Fruit fly (Drosophila melanogaster) whole organism: ENCODE measurements around the gene CG17746.

Source experiments
- CG8478 ChIP-seq: fragments of >200 bp; optimal IDR thresholded peaks from 2 replicates; lab custom pipeline; 2018; ENCODE audit warnings: inconsistent platforms
- Dll ChIP-seq: fragments of >200 bp; optimal IDR thresholded peaks from 2 replicates; lab custom pipeline; 2017
- EcR ChIP-seq, 2 experiments: fragments of >200 bp; optimal IDR thresholded peaks; 2 replicates each; lab custom pipeline; 2017; ENCODE audit warnings: missing biosample characterization in 2 of 2, missing genetic modification characterization in 2 of 2, missing genetic modification reagents in 2 of 2
- pan ChIP-seq: fragments of >200 bp; optimal IDR thresholded peaks from 2 replicates; lab custom pipeline; 2017
- psq ChIP-seq: fragments of >200 bp; optimal IDR thresholded peaks from 2 replicates; lab custom pipeline; 2017
- usp ChIP-seq: fragments of >200 bp; optimal IDR thresholded peaks from 2 replicates; lab custom pipeline; 2017; ENCODE audit warnings: missing biosample characterization, missing genetic modification characterization, mixed read lengths

Gene CG17746

dm6 chr3L:3239033-3239752 lies at the start of gene CG17746:
Gene CG17746, minus strand, starts transcription at chr3L:3239578.
- TF ChIP-seq Dll (lab: Kevin White, UChicago) = no peak
- no peak for TF ChIP-seq pan
- no peak for TF ChIP-seq psq (lab: Kevin White, UChicago)
- TF ChIP-seq usp (GFP tag; lab: Kevin White, UChicago) = no peak

- TF ChIP-seq psq (lab: Kevin White, UChicago) (no peak), EcR (GFP tag; optimal IDR thresholded peaks at IDR 0.05; lab: Kevin White, UChicago) (no peak), Dll (lab: Kevin White, UChicago) (no peak), usp (GFP tag; lab: Kevin White, UChicago) (no peak), pan (no peak)
Observed at dm6 chr3L:3288414-3288813, 49.0 kb upstream of the CG17746 start.

dm6 chr3L:3284900-3285299 lies 45.5 kb upstream of the CG17746 start:
- TF ChIP-seq psq (lab: Kevin White, UChicago) (no peak), EcR (GFP tag; optimal IDR thresholded peaks at IDR 0.05; lab: Kevin White, UChicago) (no peak), pan (no peak)

- TF ChIP-seq EcR (GFP tag; optimal IDR thresholded peaks at IDR 0.05; lab: Kevin White, UChicago) = no peak
- TF ChIP-seq usp (GFP tag; lab: Kevin White, UChicago) = no peak
Observed at dm6 chr3L:3283264-3283663, 43.9 kb upstream of the CG17746 start.

dm6 chr3L:3279930-3280329 lies 40.6 kb upstream of the CG17746 start, which contains the start of gene CG12017:
Gene CG12017, plus strand, starts transcription at chr3L:3280239.
- TF ChIP-seq EcR (GFP tag; optimal IDR thresholded peaks at IDR 0.05; lab: Kevin White, UChicago) (no peak), psq (lab: Kevin White, UChicago) (no peak), usp (GFP tag; lab: Kevin White, UChicago) (no peak), Dll (lab: Kevin White, UChicago) (no peak), pan (no peak), CG8478 (lab: Kevin White, UChicago) (no peak)

dm6 chr3L:3276930-3277329 lies 37.6 kb upstream of the CG17746 start:
- no peak for TF ChIP-seq pan
- TF ChIP-seq Dll (lab: Kevin White, UChicago) = no peak
- TF ChIP-seq EcR (GFP tag; optimal IDR thresholded peaks at IDR 0.05; lab: Kevin White, UChicago) = no peak
- TF ChIP-seq psq (lab: Kevin White, UChicago) = no peak
- no peak for TF ChIP-seq usp (GFP tag; lab: Kevin White, UChicago)
- TF ChIP-seq CG8478 (lab: Kevin White, UChicago) = no peak

- TF ChIP-seq psq (lab: Kevin White, UChicago) = no peak
- TF ChIP-seq usp (GFP tag; lab: Kevin White, UChicago) = no peak
- no peak for TF ChIP-seq pan
- no peak for TF ChIP-seq Dll (lab: Kevin White, UChicago)
- TF ChIP-seq CG8478 (lab: Kevin White, UChicago) = no peak
- no peak for TF ChIP-seq EcR (GFP tag; optimal IDR thresholded peaks at IDR 0.05; lab: Kevin White, UChicago)
Observed at dm6 chr3L:3274463-3275177, 35.2 kb upstream of the CG17746 start.

- no peak for TF ChIP-seq Dll (lab: Kevin White, UChicago)
- TF ChIP-seq EcR (GFP tag; optimal IDR thresholded peaks at IDR 0.05; lab: Kevin White, UChicago) = no peak
- no peak for TF ChIP-seq pan
- TF ChIP-seq usp (GFP tag; lab: Kevin White, UChicago) = no peak
- no peak for TF ChIP-seq psq (lab: Kevin White, UChicago)
- TF ChIP-seq CG8478 (lab: Kevin White, UChicago) = no peak
Observed at dm6 chr3L:3270736-3271135, 31.4 kb upstream of the CG17746 start, which contains the start of gene CG14960. Gene CG14960, plus strand, starts transcription at chr3L:3271036.

- no peak for TF ChIP-seq usp (GFP tag; lab: Kevin White, UChicago)
- no peak for TF ChIP-seq psq (lab: Kevin White, UChicago)
- no peak for TF ChIP-seq CG8478 (lab: Kevin White, UChicago)
- TF ChIP-seq EcR (GFP tag; optimal IDR thresholded peaks at IDR 0.05; lab: Kevin White, UChicago) = no peak
- TF ChIP-seq Dll (lab: Kevin White, UChicago) = no peak
- no peak for TF ChIP-seq pan
Observed at dm6 chr3L:3268161-3268560, 28.8 kb upstream of the CG17746 start, which contains the start of gene CG34265. Gene CG34265, plus strand, starts transcription at chr3L:3268461.

- TF ChIP-seq pan = no peak
- TF ChIP-seq Dll (lab: Kevin White, UChicago) = no peak
- no peak for TF ChIP-seq CG8478 (lab: Kevin White, UChicago)
- TF ChIP-seq psq (lab: Kevin White, UChicago) = no peak
- TF ChIP-seq EcR (GFP tag; optimal IDR thresholded peaks at IDR 0.05; lab: Kevin White, UChicago) = no peak
- TF ChIP-seq usp (GFP tag; lab: Kevin White, UChicago) = no peak
Observed at dm6 chr3L:3266306-3266705, 26.9 kb upstream of the CG17746 start.

dm6 chr3L:3261642-3262041 lies 22.3 kb upstream of the CG17746 start:
- TF ChIP-seq psq (lab: Kevin White, UChicago) (no peak), CG8478 (lab: Kevin White, UChicago) (no peak), pan (no peak), Dll (lab: Kevin White, UChicago) (no peak), usp (GFP tag; lab: Kevin White, UChicago) (no peak), EcR (GFP tag; optimal IDR thresholded peaks at IDR 0.05; lab: Kevin White, UChicago) (no peak)

dm6 chr3L:3259703-3260102 lies 20.3 kb upstream of the CG17746 start:
- TF ChIP-seq Dll (lab: Kevin White, UChicago) = no peak
- no peak for TF ChIP-seq CG8478 (lab: Kevin White, UChicago)
- no peak for TF ChIP-seq pan
- TF ChIP-seq psq (lab: Kevin White, UChicago) = no peak
- TF ChIP-seq usp (GFP tag; lab: Kevin White, UChicago) = no peak
- no peak for TF ChIP-seq EcR (GFP tag; optimal IDR thresholded peaks at IDR 0.05; lab: Kevin White, UChicago)
